Worm (Caenorhabditis elegans) whole organism, L2 larva: ENCODE data around the gene lbp-1.

Source experiments
- F13H6.1 ChIP-seq: sonication (generic microtip); optimal IDR thresholded peaks from 2 replicates; lab custom pipeline; 2016; ENCODE audit warnings: missing genetic modification characterization, missing compliant biosample characterization
- ZK546.5 ChIP-seq: sonication (generic microtip); optimal IDR thresholded peaks from 2 replicates; lab custom pipeline; 2017; ENCODE audit warnings: missing biosample characterization, missing genetic modification characterization
- ama-1 ChIP-seq: fragments of 150-350 bp; optimal IDR thresholded peaks from 2 replicates; lab custom pipeline; 2018; ENCODE audit warnings: inconsistent platforms
- blmp-1 ChIP-seq: sonication (generic microtip); optimal IDR thresholded peaks from 2 replicates; lab custom pipeline; 2017; ENCODE audit warnings: missing genetic modification characterization, mild to moderate bottlenecking, missing compliant biosample characterization, antibody characterized with exemption, moderate library complexity; ENCODE audit not compliant: insufficient read depth
- egl-27 ChIP-seq: sonication (generic microtip); optimal IDR thresholded peaks from 3 replicates; lab custom pipeline; 2017; ENCODE audit warnings: missing biosample characterization, missing genetic modification reagents, missing genetic modification characterization
- gmeb-1 ChIP-seq: fragments of 150-350 bp; optimal IDR thresholded peaks from 2 replicates; lab custom pipeline; 2014; ENCODE audit warnings: missing biosample characterization, missing genetic modification characterization
- lin-13 ChIP-seq: fragments of 150-350 bp; optimal IDR thresholded peaks from 2 replicates; lab custom pipeline; 2014; ENCODE audit warnings: missing biosample characterization, missing genetic modification reagents, missing genetic modification characterization
- lin-39 ChIP-seq: fragments of 150-350 bp; optimal IDR thresholded peaks from 2 replicates; lab custom pipeline; 2014; ENCODE audit warnings: missing biosample characterization, missing genetic modification reagents, missing genetic modification characterization
- lsy-2 ChIP-seq, 2 experiments: fragments of 150-350 bp in 1 of 2; sonication (generic microtip) in 1 of 2; optimal IDR thresholded peaks; 2 replicates each; lab custom pipeline; 2014 to 2017; ENCODE audit warnings: missing biosample characterization in 2 of 2, missing genetic modification characterization in 2 of 2
- nhr-237 ChIP-seq: fragments of 150-350 bp; optimal IDR thresholded peaks from 2 replicates; lab custom pipeline; 2014; ENCODE audit warnings: missing biosample characterization, missing genetic modification characterization
- nhr-6 ChIP-seq: fragments of 150-350 bp; optimal IDR thresholded peaks from 2 replicates; lab custom pipeline; 2014; ENCODE audit warnings: missing biosample characterization, missing genetic modification characterization
- skn-1 ChIP-seq: sonication (generic microtip); optimal IDR thresholded peaks from 2 replicates; lab custom pipeline; 2017; ENCODE audit warnings: missing biosample characterization, missing genetic modification characterization

ce11 chrX:3283189-3283588 lies 24.2 kb downstream of the lbp-1 start:
- TF ChIP-seq ZK546.5 (no peak), nhr-237 (no peak), lsy-2 (tag; optimal IDR thresholded peaks at IDR 0.05; lab: Kevin White, UChicago) (no peak), lin-13 (GFP tag; lab: Kevin White, UChicago) (no peak), blmp-1 (no peak), egl-27 (tag; lab: Kevin White, UChicago) (no peak), ama-1 (lab: Kevin White, UChicago) (no peak), nhr-6 (no peak), F13H6.1 (tag; lab: Kevin White, UChicago) (peak; percentile 13), gmeb-1 (tag; lab: Kevin White, UChicago) (no peak), lin-39 (tag; lab: Kevin White, UChicago) (no peak), skn-1 (tag; lab: Kevin White, UChicago) (no peak)
